Worm (Caenorhabditis elegans): ENCODE measurements around the gene pxmp-4.

The pxmp-4 gene

ce11 chrIV:373963-374362 is 37.0 kb upstream of the pxmp-4 start:
- no peak for TF ChIP-seq elt-1 (tag; optimal IDR thresholded peaks at IDR 0.05)

ce11 chrIV:372146-372789 is 35.3 kb upstream of the pxmp-4 start:
- TF ChIP-seq egl-5 (tag; optimal IDR thresholded peaks at IDR 0.05) (peak; percentile 39), lin-15B (tag; optimal IDR thresholded peaks at IDR 0.05) (peak; percentile 34), nhr-12 (tag; optimal IDR thresholded peaks at IDR 0.05) (no peak), nhr-67 (tag; optimal IDR thresholded peaks at IDR 0.05) (no peak), fkh-2 (tag; optimal IDR thresholded peaks at IDR 0.05) (no peak)

ce11 chrIV:366406-366805 is 29.4 kb upstream of the pxmp-4 start:
- TF ChIP-seq pha-4 (tag; optimal IDR thresholded peaks at IDR 0.05) (no peak), nhr-43 (tag; optimal IDR thresholded peaks at IDR 0.05; ENCODE audit: poor library complexity, severe bottlenecking) (no peak), lin-15B (tag; optimal IDR thresholded peaks at IDR 0.05) (peak; percentile 6), egl-5 (tag; optimal IDR thresholded peaks at IDR 0.05) (peak; percentile 39), ceh-82 (tag; optimal IDR thresholded peaks at IDR 0.05) (no peak), aly-2 (tag; optimal IDR thresholded peaks at IDR 0.05) (no peak), fos-1 (tag; optimal IDR thresholded peaks at IDR 0.05) (no peak), fkh-2 (tag; optimal IDR thresholded peaks at IDR 0.05) (no peak), nfya-1 (tag; optimal IDR thresholded peaks at IDR 0.05; ENCODE audit: insufficient read depth) (peak; percentile 37), fkh-10 (GFP tag; optimal IDR thresholded peaks at IDR 0.05) (peak; percentile 17), lin-39 (tag; optimal IDR thresholded peaks at IDR 0.05) (peak; percentile 8), hmg-11 (tag; optimal IDR thresholded peaks at IDR 0.05) (peak; percentile 45), nhr-25 (tag; optimal IDR thresholded peaks at IDR 0.05) (peak; percentile 48), skn-1 (tag; optimal IDR thresholded peaks at IDR 0.05) (no peak), nhr-67 (tag; optimal IDR thresholded peaks at IDR 0.05) (no peak), ceh-28 (tag; optimal IDR thresholded peaks at IDR 0.05) (no peak), nhr-23 (tag; optimal IDR thresholded peaks at IDR 0.05) (peak; percentile 42), mml-1 (tag; optimal IDR thresholded peaks at IDR 0.05) (no peak)

DNA sequence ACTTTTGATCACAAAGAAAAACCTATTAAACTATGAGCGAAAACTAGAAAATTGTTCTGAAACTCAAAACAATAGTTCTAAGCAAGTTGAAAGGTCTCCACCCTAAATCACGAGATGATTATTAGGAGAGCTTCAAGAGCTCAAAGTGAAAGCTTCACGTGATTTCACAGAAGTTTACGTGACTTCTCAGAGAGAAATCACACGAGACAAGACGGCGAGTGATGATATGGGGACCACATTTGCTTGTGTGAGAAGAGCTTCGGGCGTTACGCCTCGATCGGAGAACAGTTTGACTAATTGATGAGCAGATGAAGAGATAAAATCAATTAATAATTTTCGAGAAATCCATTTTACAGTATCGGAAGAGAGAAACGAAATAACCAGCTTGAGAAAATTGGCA is 28.0 kb upstream of the pxmp-4 start:
- TF ChIP-seq mdl-1 (tag; optimal IDR thresholded peaks at IDR 0.05) (no peak), lsy-12 (tag; optimal IDR thresholded peaks at IDR 0.05) (no peak), daf-12 (tag; optimal IDR thresholded peaks at IDR 0.05) (no peak), unc-62 (GFP tag; optimal IDR thresholded peaks at IDR 0.05) (no peak)

DNA sequence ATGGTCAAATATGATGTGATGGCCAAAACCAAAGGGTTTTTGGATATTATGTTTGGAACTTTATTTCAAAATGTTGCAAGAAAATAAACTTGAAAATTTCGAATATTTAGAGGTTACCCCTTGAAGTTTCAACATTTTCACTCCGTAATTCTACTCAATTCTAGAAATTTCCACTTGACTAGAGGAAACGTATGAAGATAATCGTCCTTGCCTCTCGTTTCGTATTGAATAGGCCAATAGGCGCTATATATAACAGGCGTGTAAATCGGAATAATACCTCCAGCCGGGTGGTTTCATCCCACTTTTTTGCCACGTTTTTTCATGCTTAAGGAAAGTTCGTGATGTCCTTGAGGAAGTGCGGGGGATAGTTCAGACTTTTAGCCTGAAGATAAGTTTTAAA is 6.3 kb upstream of the pxmp-4 start:
- TF ChIP-seq unc-62 (GFP tag; optimal IDR thresholded peaks at IDR 0.05) (no peak), nhr-12 (tag; optimal IDR thresholded peaks at IDR 0.05) (no peak), hmg-11 (tag; optimal IDR thresholded peaks at IDR 0.05) (no peak), R02D3.7 (tag; optimal IDR thresholded peaks at IDR 0.05) (no peak), lsy-12 (tag; optimal IDR thresholded peaks at IDR 0.05) (no peak), nhr-43 (tag; optimal IDR thresholded peaks at IDR 0.05; ENCODE audit: poor library complexity, severe bottlenecking) (no peak), nhr-28 (tag; optimal IDR thresholded peaks at IDR 0.05) (no peak), egl-5 (tag; optimal IDR thresholded peaks at IDR 0.05) (no peak), pha-4 (tag; optimal IDR thresholded peaks at IDR 0.05) (no peak), nhr-11 (tag; optimal IDR thresholded peaks at IDR 0.05) (no peak), ztf-11 (tag; optimal IDR thresholded peaks at IDR 0.05) (no peak), nfya-1 (tag; optimal IDR thresholded peaks at IDR 0.05; ENCODE audit: insufficient read depth) (no peak), fkh-10 (GFP tag; optimal IDR thresholded peaks at IDR 0.05) (no peak), fkh-2 (tag; optimal IDR thresholded peaks at IDR 0.05) (no peak), mml-1 (tag; optimal IDR thresholded peaks at IDR 0.05) (no peak), sea-2 (GFP tag; optimal IDR thresholded peaks at IDR 0.05) (no peak), ztf-4 (tag; optimal IDR thresholded peaks at IDR 0.05) (no peak), ceh-82 (tag; optimal IDR thresholded peaks at IDR 0.05) (no peak), ZK546.5 (tag; optimal IDR thresholded peaks at IDR 0.05) (no peak)

DNA sequence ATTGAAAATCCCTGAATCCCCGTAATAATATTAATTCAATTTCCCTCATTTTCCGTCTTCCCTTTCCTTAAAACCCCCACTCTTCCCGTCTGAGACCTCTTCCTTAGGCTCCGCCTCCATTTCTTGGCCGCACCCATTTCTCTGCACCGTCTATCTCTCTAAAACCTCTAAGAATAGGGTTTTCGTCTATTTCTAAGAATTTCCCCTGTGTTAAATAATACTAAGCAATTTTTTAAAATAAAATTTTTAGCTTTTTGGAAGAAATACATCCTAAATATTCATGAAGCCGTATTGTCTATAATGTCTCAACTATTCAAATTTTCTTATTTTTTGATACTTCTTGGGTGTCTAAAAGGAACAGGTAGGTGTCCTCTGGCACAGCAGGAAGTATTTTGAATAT is 2.5 kb upstream of the pxmp-4 start, which contains the start of gene cdh-8:
TSS of gene cdh-8 (plus strand) at position 301 of the 400 bp plus-strand sequence.
- TF ChIP-seq aly-2 (tag; optimal IDR thresholded peaks at IDR 0.05), result no peak
- TF ChIP-seq ceh-9 (tag; optimal IDR thresholded peaks at IDR 0.05), result no peak
- TF ChIP-seq nhr-12 (tag; optimal IDR thresholded peaks at IDR 0.05), result no peak
- no peak for TF ChIP-seq egl-27 (tag; optimal IDR thresholded peaks at IDR 0.05)
- no peak for TF ChIP-seq nhr-25 (tag; optimal IDR thresholded peaks at IDR 0.05)
- no peak for TF ChIP-seq lin-15B (tag; optimal IDR thresholded peaks at IDR 0.05)
- no peak for TF ChIP-seq pqm-1 (tag; optimal IDR thresholded peaks at IDR 0.05)
- no peak for TF ChIP-seq fkh-10 (GFP tag; optimal IDR thresholded peaks at IDR 0.05)
- no peak for TF ChIP-seq fkh-2 (tag; optimal IDR thresholded peaks at IDR 0.05)
- TF ChIP-seq jun-1 (tag; optimal IDR thresholded peaks at IDR 0.05), result no peak
- TF ChIP-seq elt-2 (tag; optimal IDR thresholded peaks at IDR 0.05), result no peak
- no peak for TF ChIP-seq fos-1 (tag; optimal IDR thresholded peaks at IDR 0.05)
- TF ChIP-seq daf-12 (tag; optimal IDR thresholded peaks at IDR 0.05), result no peak
- no peak for TF ChIP-seq ztf-4 (tag; optimal IDR thresholded peaks at IDR 0.05)
- no peak for TF ChIP-seq ZK546.5 (tag; optimal IDR thresholded peaks at IDR 0.05)
